Fruit fly (Drosophila melanogaster) S2 (cell line): ENCODE data around the gene smash.

Experiments
- CG8478 ChIP-seq: fragments of >200 bp; optimal IDR thresholded peaks from 2 replicates; lab custom pipeline; 2018
- CTCF ChIP-seq, 2 experiments: fragments of >200 bp; optimal IDR thresholded peaks; 2 replicates each; lab custom pipeline; 2018

- TF ChIP-seq CTCF (optimal IDR thresholded peaks at IDR 0.05; lab: Kevin White, UChicago) (no peak), CG8478 (no peak)
Measured at dm6 chr3R:4641254-4641573, 18.2 kb upstream of the smash start.
